Worm (Caenorhabditis elegans): ENCODE measurements around the gene F57F5.3.
A peak's percentile ranks its signal among the peaks of the same experiment; 100 is the strongest.

The F57F5.3 gene

ce11 chrV:11990511-11991127 lies 15.8 kb downstream of the F57F5.3 start:
- TF ChIP-seq dao-5 (tag; optimal IDR thresholded peaks at IDR 0.05) (no peak), W03F9.2 (tag; optimal IDR thresholded peaks at IDR 0.05) (no peak), him-1 (tag; optimal IDR thresholded peaks at IDR 0.05) (no peak)

ce11 chrV:11989861-11990260 lies 16.5 kb downstream of the F57F5.3 start:
- no peak for TF ChIP-seq W03F9.2 (tag; optimal IDR thresholded peaks at IDR 0.05)
- no peak for TF ChIP-seq him-1 (tag; optimal IDR thresholded peaks at IDR 0.05)
- no peak for TF ChIP-seq dao-5 (tag; optimal IDR thresholded peaks at IDR 0.05)

ce11 chrV:11986078-11986869 lies 20.1 kb downstream of the F57F5.3 start:
- TF ChIP-seq W03F9.2 (tag; optimal IDR thresholded peaks at IDR 0.05) (no peak), him-1 (tag; optimal IDR thresholded peaks at IDR 0.05) (no peak), dao-5 (tag; optimal IDR thresholded peaks at IDR 0.05) (no peak)

DNA sequence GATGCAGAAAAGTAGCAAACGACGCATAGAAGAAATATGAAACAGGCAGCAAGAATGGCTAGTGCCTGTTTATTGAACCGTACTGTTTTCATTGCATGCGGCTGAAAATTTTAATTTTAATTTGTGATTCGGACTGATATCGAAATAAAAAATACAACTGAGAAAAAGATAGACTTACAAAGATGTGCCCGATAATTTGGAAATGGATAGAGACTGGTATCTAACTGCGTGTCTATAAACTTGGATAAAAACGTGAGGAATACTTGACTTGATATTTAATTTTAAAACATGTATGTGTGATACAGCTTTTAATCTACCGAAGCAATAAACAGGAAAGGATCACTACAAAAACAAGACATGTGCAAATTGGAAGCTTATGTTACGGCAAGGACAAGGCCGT lies 21.0 kb downstream of the F57F5.3 start, which contains the start of gene mans-2:
TSS of gene mans-2 (minus strand) at position 101 of the 400 bp plus-strand sequence.
- TF ChIP-seq W03F9.2 (tag; optimal IDR thresholded peaks at IDR 0.05), result no peak
- TF ChIP-seq him-1 (tag; optimal IDR thresholded peaks at IDR 0.05), result no peak
- no peak for TF ChIP-seq dao-5 (tag; optimal IDR thresholded peaks at IDR 0.05)

DNA sequence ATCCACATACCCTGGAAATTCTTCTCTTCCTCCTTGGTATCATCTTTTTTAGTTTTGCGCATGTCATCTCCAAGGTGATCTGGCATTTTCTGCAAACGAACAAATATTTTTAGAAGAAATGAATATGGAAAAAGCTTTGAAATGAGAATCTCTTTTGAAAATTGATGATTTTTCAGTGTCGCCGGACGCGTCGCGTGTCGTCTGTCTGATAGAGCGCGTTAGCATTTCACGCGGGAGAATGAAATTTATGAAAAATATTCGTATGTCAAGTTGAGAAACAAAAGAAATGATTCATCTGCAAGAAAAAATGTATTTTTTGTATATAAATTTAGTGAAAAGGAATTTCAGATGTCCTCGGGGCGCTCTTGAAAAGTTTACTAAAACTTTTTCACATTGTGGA lies 24.1 kb downstream of the F57F5.3 start, which contains the start of gene rpt-1:
TSS of gene rpt-1 (minus strand) at position 89 of the 400 bp plus-strand sequence.
- no peak for TF ChIP-seq him-1 (tag; optimal IDR thresholded peaks at IDR 0.05)
- TF ChIP-seq W03F9.2 (tag; optimal IDR thresholded peaks at IDR 0.05), result peak; percentile 68
- no peak for TF ChIP-seq dao-5 (tag; optimal IDR thresholded peaks at IDR 0.05)

DNA sequence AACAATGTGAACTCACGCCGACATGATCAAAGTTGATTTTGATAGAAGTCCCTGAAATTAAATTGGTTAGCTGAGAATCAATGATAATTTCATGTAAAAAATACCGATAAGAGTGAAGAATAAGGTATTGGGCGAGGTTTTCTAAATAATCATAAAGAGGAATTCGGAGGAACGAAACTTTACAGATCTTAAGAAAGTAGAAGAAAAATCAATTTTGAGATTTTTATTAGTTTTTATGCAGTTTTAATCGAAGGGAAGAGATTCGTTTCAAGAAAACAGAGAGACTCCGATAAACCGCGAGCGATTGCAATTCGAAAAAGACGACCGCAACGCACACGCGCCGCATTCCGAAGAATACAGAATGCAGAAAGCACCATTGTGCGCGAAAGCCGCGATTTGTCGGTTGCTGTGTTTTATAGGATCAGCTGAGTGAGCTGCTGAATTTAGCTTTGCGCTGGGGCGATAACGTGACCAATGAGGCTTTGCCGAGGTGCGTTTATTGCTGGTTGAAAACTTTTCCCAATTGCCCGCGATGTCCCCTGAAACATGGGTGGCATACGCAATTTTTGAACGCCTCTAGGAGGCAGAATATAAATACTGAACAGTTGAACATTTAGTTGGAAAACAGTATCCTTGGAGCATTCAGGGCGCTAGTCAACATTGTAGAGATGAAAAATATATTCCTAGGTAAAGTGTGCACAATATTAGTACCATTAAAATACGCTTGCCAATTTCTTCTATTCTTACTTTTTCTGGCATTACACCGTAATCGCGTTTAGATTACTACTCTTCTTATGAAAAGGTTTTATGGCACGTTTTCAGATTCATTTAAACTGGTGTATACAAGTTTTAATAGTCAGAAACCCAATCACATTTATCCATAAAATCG lies 26.5 kb downstream of the F57F5.3 start, which contains the start of gene snr-4:
TSS of gene snr-4 (minus strand) at position 51 of the 889 bp plus-strand sequence.
- TF ChIP-seq W03F9.2 (tag; optimal IDR thresholded peaks at IDR 0.05) (peak; percentile 57), dao-5 (tag; optimal IDR thresholded peaks at IDR 0.05) (peak; percentile 78), him-1 (tag; optimal IDR thresholded peaks at IDR 0.05) (peak; percentile 91)

DNA sequence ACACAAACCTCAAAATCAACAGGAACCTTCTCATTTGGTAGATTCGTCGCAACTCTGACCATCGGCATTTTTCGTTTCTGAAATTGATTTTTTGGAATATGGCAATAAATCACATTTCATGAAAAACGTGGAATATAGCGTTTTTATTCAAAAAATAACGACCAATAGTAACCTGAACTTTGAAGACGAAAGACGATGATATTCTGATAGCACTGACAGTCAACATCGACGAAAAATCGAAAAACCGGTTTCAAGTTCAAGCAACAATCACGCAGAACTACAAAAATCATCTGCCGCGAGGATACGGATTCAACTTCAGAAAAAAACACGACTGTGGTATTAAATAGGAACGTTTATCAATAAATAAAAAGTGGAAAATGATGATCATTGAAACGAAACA lies 28.2 kb downstream of the F57F5.3 start, which contains the start of gene mif-2:
TSS of gene mif-2 (minus strand) at position 281 of the 400 bp plus-strand sequence.
- TF ChIP-seq W03F9.2 (tag; optimal IDR thresholded peaks at IDR 0.05), result no peak
- no peak for TF ChIP-seq dao-5 (tag; optimal IDR thresholded peaks at IDR 0.05)
- no peak for TF ChIP-seq him-1 (tag; optimal IDR thresholded peaks at IDR 0.05)

ce11 chrV:11976734-11977133 lies 29.7 kb downstream of the F57F5.3 start:
- TF ChIP-seq W03F9.2 (tag; optimal IDR thresholded peaks at IDR 0.05), result no peak
- TF ChIP-seq him-1 (tag; optimal IDR thresholded peaks at IDR 0.05), result no peak
- TF ChIP-seq dao-5 (tag; optimal IDR thresholded peaks at IDR 0.05), result no peak

ce11 chrV:11975233-11975632 lies 31.2 kb downstream of the F57F5.3 start, which contains the start of gene cpr-1:
TSS of gene cpr-1 (plus strand) at chrV:11975551.
- TF ChIP-seq dao-5 (tag; optimal IDR thresholded peaks at IDR 0.05) (no peak), W03F9.2 (tag; optimal IDR thresholded peaks at IDR 0.05) (no peak), him-1 (tag; optimal IDR thresholded peaks at IDR 0.05) (no peak)

- TF ChIP-seq him-1 (tag; optimal IDR thresholded peaks at IDR 0.05), result no peak
- TF ChIP-seq dao-5 (tag; optimal IDR thresholded peaks at IDR 0.05), result no peak
- TF ChIP-seq W03F9.2 (tag; optimal IDR thresholded peaks at IDR 0.05), result no peak
Measured at ce11 chrV:11964723-11965122, 41.7 kb downstream of the F57F5.3 start, which contains the start of gene F58H1.7. TSS of gene F58H1.7 (minus strand) at chrV:11964823.

DNA sequence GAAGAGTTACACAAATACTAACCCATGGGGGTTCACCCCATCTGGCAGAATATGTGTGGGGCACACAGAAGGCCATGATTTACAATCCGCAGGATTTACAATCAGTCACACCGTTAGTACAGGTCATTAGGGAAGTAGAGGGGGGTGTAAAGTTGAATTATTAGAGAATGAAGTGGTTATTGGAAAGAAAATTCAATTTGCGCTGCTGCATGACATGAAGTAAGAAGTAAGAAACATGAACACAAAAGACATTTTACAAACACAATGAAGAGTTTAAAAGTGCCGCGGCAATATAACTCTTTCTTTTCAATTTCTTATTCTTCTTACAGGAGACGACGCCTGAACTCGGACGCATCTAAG lies 45.6 kb downstream of the F57F5.3 start:
- no peak for TF ChIP-seq W03F9.2 (tag; optimal IDR thresholded peaks at IDR 0.05)
- no peak for TF ChIP-seq dao-5 (tag; optimal IDR thresholded peaks at IDR 0.05)
- no peak for TF ChIP-seq him-1 (tag; optimal IDR thresholded peaks at IDR 0.05)

- TF ChIP-seq him-1 (tag; optimal IDR thresholded peaks at IDR 0.05) (no peak), dao-5 (tag; optimal IDR thresholded peaks at IDR 0.05) (no peak), W03F9.2 (tag; optimal IDR thresholded peaks at IDR 0.05) (no peak)
Measured at ce11 chrV:11960084-11960830, 46.1 kb downstream of the F57F5.3 start.

Measured in whole organism, L4/young adult.